Fruit fly (Drosophila melanogaster): ENCODE measurements around the gene Lar.

DNA sequence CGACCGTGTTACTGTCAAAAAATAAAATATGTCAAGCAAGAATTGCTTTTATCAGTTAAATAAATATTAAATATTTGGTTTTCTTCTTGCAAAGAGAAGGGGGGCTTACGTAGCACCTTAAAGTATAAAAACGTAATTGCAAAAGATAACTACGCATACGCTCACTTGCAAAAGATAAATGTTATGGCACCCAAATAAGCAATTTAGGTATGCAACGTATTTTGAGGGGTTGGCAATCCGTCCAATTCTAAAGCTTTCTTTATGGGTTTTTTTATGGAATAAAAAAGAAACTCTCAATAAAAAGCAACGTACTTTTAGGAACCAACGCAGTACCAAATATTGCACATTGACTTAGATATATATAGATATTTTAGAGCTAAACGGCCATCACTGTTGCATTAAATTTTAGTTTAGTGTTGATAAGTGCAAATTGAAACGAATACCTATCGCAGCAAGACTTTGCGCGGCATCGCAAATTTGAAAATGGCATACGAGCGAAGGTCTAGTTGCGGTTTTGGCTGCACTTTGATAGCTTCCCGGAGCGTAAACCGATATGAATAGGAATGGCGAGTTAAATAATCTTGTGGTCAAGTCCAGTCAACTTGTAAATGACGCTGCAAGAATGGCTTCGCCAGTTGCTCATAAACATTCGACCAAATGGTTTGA, 21.1 kb upstream of the Lar start, which contains the start of gene CG13077:
- no peak for TF ChIP-seq h (optimal IDR thresholded peaks at IDR 0.05)
- TF ChIP-seq insv (optimal IDR thresholded peaks at IDR 0.05), result no peak
